Worm (Caenorhabditis elegans) whole organism, mixed stage, embryonic: Measurements from ENCODE around the gene dyn-1.

Experiments used
- bed-3 ChIP-seq: fragments of 200-800 bp; sonication (Bioruptor generic); optimal IDR thresholded peaks from 3 replicates; lab custom pipeline; 2018; ENCODE audit warnings: mild to moderate bottlenecking, missing genetic modification characterization, moderate library complexity, missing compliant biosample characterization
- ces-1 ChIP-seq: fragments of 150-350 bp; optimal IDR thresholded peaks from 2 replicates; lab custom pipeline; 2014; ENCODE audit warnings: missing biosample characterization, missing genetic modification reagents, missing genetic modification characterization
- lsy-2 ChIP-seq: fragments of 150-350 bp; optimal IDR thresholded peaks from 2 replicates; lab custom pipeline; 2014; ENCODE audit warnings: missing biosample characterization, missing genetic modification characterization
- mab-5 ChIP-seq: fragments of 150-350 bp; optimal IDR thresholded peaks from 2 replicates; lab custom pipeline; 2014; ENCODE audit warnings: missing biosample characterization, missing genetic modification characterization
- nhr-12 ChIP-seq: fragments of 150-350 bp; optimal IDR thresholded peaks from 2 replicates; lab custom pipeline; 2014; ENCODE audit warnings: missing biosample characterization, missing genetic modification characterization

- no peak for TF ChIP-seq bed-3 (GFP tag; lab: Kevin White, UChicago)
- TF ChIP-seq mab-5 (tag; lab: Kevin White, UChicago): no peak
- no peak for TF ChIP-seq lsy-2 (tag; lab: Kevin White, UChicago)
- no peak for TF ChIP-seq nhr-12 (tag; lab: Kevin White, UChicago)
- TF ChIP-seq ces-1 (GFP tag; lab: Kevin White, UChicago): no peak
These were observed 31.2 kb downstream of the dyn-1 start for ce11 chrX:15599925-15600324.
